Worm (Caenorhabditis elegans): ENCODE data around the gene M153.5.
A peak's percentile ranks its signal among the peaks of the same experiment; 100 is the strongest.

M153.5 gene

ce11 chrX:12171631-12172348, 28.0 kb downstream of the M153.5 start, which contains the start of gene F57G12.1 (continued):
- TF ChIP-seq nhr-25 (tag; optimal IDR thresholded peaks at IDR 0.05; ENCODE audit: borderline replicate concordance, insufficient read depth) = peak; percentile 86
- peak; percentile 20 for TF ChIP-seq nhr-102 (tag; optimal IDR thresholded peaks at IDR 0.05)
- TF ChIP-seq nhr-28 (tag; optimal IDR thresholded peaks at IDR 0.05) = peak; percentile 62
- TF ChIP-seq zip-11 (GFP tag; IDR thresholded peaks at IDR 0.05) = no peak
- peak; percentile 25; the same call in 1 of the 2 replicates for TF ChIP-seq dmd-8 (GFP tag; IDR thresholded peaks at IDR 0.05)
- TF ChIP-seq aha-1 (tag) = peak; percentile 100
- no peak for TF ChIP-seq pha-4 (GFP tag; IDR thresholded peaks at IDR 0.05)
- TF ChIP-seq pha-4 (tag; optimal IDR thresholded peaks at IDR 0.05) = no peak
- no peak for TF ChIP-seq nhr-41 (GFP tag; IDR thresholded peaks at IDR 0.05)
- no peak for TF ChIP-seq nhr-237 (tag; optimal IDR thresholded peaks at IDR 0.05)
- peak; percentile 52 for TF ChIP-seq nhr-48 (tag; optimal IDR thresholded peaks at IDR 0.05)
- no peak for TF ChIP-seq Y5F2A.4 (GFP tag; optimal IDR thresholded peaks at IDR 0.05)

DNA sequence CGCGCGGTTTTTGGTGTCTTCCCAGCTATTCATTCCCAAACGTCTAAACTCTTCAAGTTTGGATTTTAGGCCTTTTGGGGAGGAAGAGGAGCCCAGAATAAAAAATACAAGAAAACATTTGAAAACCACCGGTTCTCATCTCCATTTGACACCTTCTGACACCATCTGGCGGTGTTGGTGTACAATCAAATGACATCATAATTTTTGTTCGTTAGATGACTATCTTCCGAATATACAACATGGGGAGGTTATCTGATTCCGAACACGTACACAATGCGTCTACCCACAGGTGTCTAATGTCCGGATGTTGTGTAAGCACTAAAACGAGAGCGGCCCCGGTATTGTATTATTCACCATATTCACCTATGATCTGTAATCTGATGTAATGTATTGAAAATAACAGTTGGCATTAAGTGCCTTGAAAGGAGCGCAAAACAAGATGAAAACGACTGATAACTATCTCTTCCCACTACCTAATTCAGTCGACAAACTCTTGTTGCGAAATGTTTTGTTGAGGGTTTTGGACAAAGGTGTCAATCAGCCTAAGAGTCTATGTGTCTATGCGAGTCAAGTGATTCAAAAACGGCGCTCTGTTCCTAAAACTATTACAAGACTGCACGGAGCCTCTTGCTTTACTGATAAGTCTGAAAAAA, 28.8 kb downstream of the M153.5 start:
- peak; percentile 23 for TF ChIP-seq T20F7.1 (GFP tag; optimal IDR thresholded peaks at IDR 0.05)
- no peak for TF ChIP-seq nhr-76 (tag; optimal IDR thresholded peaks at IDR 0.05)
- TF ChIP-seq hmg-1.1 (GFP tag; IDR thresholded peaks at IDR 0.05) = peak; percentile 20; the same call in 1 of the 2 replicates
- no peak for TF ChIP-seq ctbp-1 (GFP tag; IDR thresholded peaks at IDR 0.05)
- TF ChIP-seq hif-1 (tag; optimal IDR thresholded peaks at IDR 0.05) = peak in 1 of 2 experiments; percentile 70
- TF ChIP-seq lin-29 (GFP tag; IDR thresholded peaks at IDR 0.05) = no peak
- no peak for TF ChIP-seq lin-15B (tag; optimal IDR thresholded peaks at IDR 0.05)
- TF ChIP-seq nhr-48 (tag; optimal IDR thresholded peaks at IDR 0.05) = peak; percentile 93
- peak; percentile 62; the same call in 1 of the 2 replicates for TF ChIP-seq lin-1 (GFP tag; IDR thresholded peaks at IDR 0.05)
- no peak for TF ChIP-seq Y105C5A.15 (GFP tag; IDR thresholded peaks at IDR 0.05)
- no peak for TF ChIP-seq mdt-29 (GFP tag; IDR thresholded peaks at IDR 0.05)
- no peak for TF ChIP-seq nhr-25 (tag; optimal IDR thresholded peaks at IDR 0.05; ENCODE audit: borderline replicate concordance, insufficient read depth)
- TF ChIP-seq lin-13 (GFP tag; optimal IDR thresholded peaks at IDR 0.05) = no peak
- peak; percentile 85 for TF ChIP-seq dve-1 (tag; optimal IDR thresholded peaks at IDR 0.05; ENCODE audit: insufficient read depth)
- peak; percentile 49 for TF ChIP-seq mep-1 (tag; optimal IDR thresholded peaks at IDR 0.05)
- no peak for TF ChIP-seq snpc-4 (tag; optimal IDR thresholded peaks at IDR 0.05)
- TF ChIP-seq nhr-111 (GFP tag; optimal IDR thresholded peaks at IDR 0.05) = no peak
- TF ChIP-seq dmd-6 (GFP tag; IDR thresholded peaks at IDR 0.05) = peak; percentile 96
- no peak for TF ChIP-seq D1046.2 (GFP tag; IDR thresholded peaks at IDR 0.05)
- peak; percentile 62 for TF ChIP-seq nhr-77 (tag; optimal IDR thresholded peaks at IDR 0.05)
- no peak for TF ChIP-seq fos-1 (tag; optimal IDR thresholded peaks at IDR 0.05)
- peak; percentile 75; the same call in 1 of the 2 replicates for TF ChIP-seq tra-1 (GFP tag; IDR thresholded peaks at IDR 0.05)
- TF ChIP-seq F49E8.2 (tag; optimal IDR thresholded peaks at IDR 0.05; ENCODE audit: borderline replicate concordance) = no peak
- peak; percentile 88 for TF ChIP-seq pqm-1 (tag; optimal IDR thresholded peaks at IDR 0.05)
- no peak for TF ChIP-seq nhr-41 (GFP tag; IDR thresholded peaks at IDR 0.05)
- TF ChIP-seq hlh-11 (tag; optimal IDR thresholded peaks at IDR 0.05) = peak; percentile 91
- TF ChIP-seq ceh-62 (tag; optimal IDR thresholded peaks at IDR 0.05) = no peak
- peak; percentile 61 for TF ChIP-seq ztf-7 (tag; optimal IDR thresholded peaks at IDR 0.05)
- TF ChIP-seq mdl-1 (tag; optimal IDR thresholded peaks at IDR 0.05) = peak in 1 of 2 experiments; percentile 11
- no peak for TF ChIP-seq ZK337.2 (GFP tag; IDR thresholded peaks at IDR 0.05)
- no peak for TF ChIP-seq nhr-6 (tag; optimal IDR thresholded peaks at IDR 0.05)
- TF ChIP-seq aha-1 (tag) = no peak
- TF ChIP-seq egl-27 (tag; optimal IDR thresholded peaks at IDR 0.05) = no peak
- TF ChIP-seq cey-2 (tag; optimal IDR thresholded peaks at IDR 0.05; ENCODE audit: borderline replicate concordance, insufficient read depth) = no peak
- no peak for TF ChIP-seq nhr-42 (GFP tag; IDR thresholded peaks at IDR 0.05)
- peak; percentile 54 for TF ChIP-seq T26A8.4 (GFP tag; IDR thresholded peaks at IDR 0.05)
- TF ChIP-seq zag-1 (tag; optimal IDR thresholded peaks at IDR 0.05) = no peak
- TF ChIP-seq madf-5 (GFP tag; IDR thresholded peaks at IDR 0.05) = no peak
- TF ChIP-seq Y5F2A.4 (GFP tag; optimal IDR thresholded peaks at IDR 0.05) = no peak
- no peak for TF ChIP-seq nhr-237 (tag; optimal IDR thresholded peaks at IDR 0.05)
- TF ChIP-seq dpl-1 (GFP tag; optimal IDR thresholded peaks at IDR 0.05) = no peak

All from whole organism, L4 larva.